Fruit fly (Drosophila melanogaster) whole organism, embryonic: Measurements from ENCODE around the gene rt.
A peak's percentile ranks its signal among the peaks of the same experiment; 100 is the strongest.

Experiments
- CG10979 ChIP-seq: fragments of 200-800 bp; sonication (Bioruptor generic); optimal IDR thresholded peaks from 2 replicates; lab custom pipeline; 2018; ENCODE audit warnings: missing biosample characterization, mild to moderate bottlenecking, missing genetic modification characterization, moderate library complexity
- CG11456 ChIP-seq: fragments of 200-800 bp; sonication (Bioruptor generic); IDR thresholded peaks from 3 replicates; pipeline ENCODE4 v1.3.6; 2022; ENCODE audit warnings: missing biosample characterization, missing genetic modification characterization
- CG13894 ChIP-seq: fragments of 200-800 bp; sonication (Bioruptor generic); optimal IDR thresholded peaks from 3 replicates; lab custom pipeline; 2018; ENCODE audit warnings: missing biosample characterization, mild to moderate bottlenecking, missing genetic modification characterization, moderate library complexity
- CG15269 ChIP-seq: fragments of 200-800 bp; sonication (Bioruptor generic); optimal IDR thresholded peaks from 2 replicates; lab custom pipeline; 2018; ENCODE audit warnings: missing biosample characterization, mild to moderate bottlenecking, missing genetic modification characterization, moderate library complexity
- CG15479 ChIP-seq: fragments of 200-800 bp; sonication (Bioruptor generic); optimal IDR thresholded peaks from 3 replicates; lab custom pipeline; 2019; ENCODE audit warnings: missing biosample characterization, mild to moderate bottlenecking, missing genetic modification characterization, moderate library complexity
- CG15696 ChIP-seq: fragments of 200-800 bp; sonication (Bioruptor generic); optimal IDR thresholded peaks from 2 replicates; lab custom pipeline; 2019; ENCODE audit warnings: missing biosample characterization, mild to moderate bottlenecking, missing genetic modification characterization, moderate library complexity
- CG2129 ChIP-seq: fragments of 200-800 bp; sonication (Bioruptor generic); IDR thresholded peaks from 2 replicates; pipeline ENCODE4 v1.3.6; 2022; ENCODE audit warnings: missing biosample characterization, missing genetic modification characterization; ENCODE audit not compliant: partially characterized antibody
- CG2889 ChIP-seq: fragments of 200-800 bp; sonication (Bioruptor generic); IDR thresholded peaks from 3 replicates; pipeline ENCODE4 v1.3.6; 2022; ENCODE audit warnings: missing biosample characterization, missing genetic modification characterization
- CG31224 ChIP-seq: fragments of 200-800 bp; sonication (Bioruptor generic); IDR thresholded peaks from 2 replicates; pipeline ENCODE4 v1.3.6; 2022; ENCODE audit warnings: missing biosample characterization, missing genetic modification characterization
- CG3163 ChIP-seq: fragments of 200-800 bp; sonication (Bioruptor generic); optimal IDR thresholded peaks from 3 replicates; lab custom pipeline; 2016; ENCODE audit warnings: missing biosample characterization, missing genetic modification characterization
- CG34422 ChIP-seq: fragments of 200-800 bp; sonication (Bioruptor generic); IDR thresholded peaks from 3 replicates; pipeline ENCODE4 v1.3.6; 2022; ENCODE audit warnings: missing biosample characterization, missing genetic modification characterization
- CG6813 ChIP-seq: fragments of 200-800 bp; sonication (Bioruptor generic); optimal IDR thresholded peaks from 2 replicates; lab custom pipeline; 2017; ENCODE audit warnings: missing biosample characterization, missing genetic modification characterization, mild to moderate bottlenecking, moderate library complexity, missing genetic modification reagents
- CG7839 ChIP-seq: fragments of 200-800 bp; sonication (Bioruptor generic); optimal IDR thresholded peaks from 3 replicates; lab custom pipeline; 2018; ENCODE audit warnings: missing biosample characterization, mild to moderate bottlenecking, missing genetic modification characterization, moderate library complexity
- CG8290 ChIP-seq, 3 experiments: fragments of 200-800 bp; sonication (Bioruptor generic); optimal IDR thresholded peaks; 2 replicates each; lab custom pipeline; 2016 to 2019; ENCODE audit warnings: missing biosample characterization in 3 of 3, missing genetic modification characterization in 3 of 3, mild to moderate bottlenecking in 2 of 3, moderate library complexity in 1 of 3
- Deaf1 ChIP-seq: fragments of 200-800 bp; optimal IDR thresholded peaks from 3 replicates; lab custom pipeline; 2019; ENCODE audit warnings: missing biosample characterization, mild to moderate bottlenecking, missing genetic modification characterization, moderate library complexity
- Dfd ChIP-seq, 2 experiments: fragments of >200 bp; optimal IDR thresholded peaks; 2 replicates each; lab custom pipeline; 2017; ENCODE audit warnings: missing biosample characterization in 2 of 2, missing genetic modification characterization in 2 of 2
- Doc3 ChIP-seq: fragments of 200-800 bp; sonication (Bioruptor generic); IDR thresholded peaks from 3 replicates; pipeline ENCODE4 v1.3.6; 2022; ENCODE audit warnings: missing biosample characterization, missing genetic modification characterization; ENCODE audit not compliant: partially characterized antibody
- Drgx ChIP-seq: fragments of 200-800 bp; sonication (Bioruptor generic); IDR thresholded peaks from 2 replicates; pipeline ENCODE4 v1.3.6; 2022; ENCODE audit warnings: missing biosample characterization, missing genetic modification characterization
- Ets65A ChIP-seq: fragments of 200-800 bp; sonication (Bioruptor generic); peaks from one replicate; lab custom pipeline; 2016; ENCODE audit warnings: missing biosample characterization, missing genetic modification characterization
- GATAe ChIP-seq: fragments of 200-800 bp; sonication (Bioruptor generic); conservative IDR thresholded peaks from 2 replicates; pipeline ENCODE4 v1.3.6; 2022; ENCODE audit warnings: missing biosample characterization, missing genetic modification characterization
- HLH4C ChIP-seq: fragments of 200-800 bp; sonication (Bioruptor generic); IDR thresholded peaks from 3 replicates; pipeline ENCODE4 v1.3.6; 2022; ENCODE audit warnings: missing biosample characterization, missing genetic modification characterization; ENCODE audit not compliant: partially characterized antibody
- Meics ChIP-seq: fragments of 200-800 bp; sonication (Bioruptor generic); optimal IDR thresholded peaks from 2 replicates; lab custom pipeline; 2017; ENCODE audit warnings: missing biosample characterization, mild to moderate bottlenecking, missing genetic modification characterization
- NK7.1 ChIP-seq: fragments of 200-800 bp; sonication (Bioruptor generic); optimal IDR thresholded peaks from 3 replicates; lab custom pipeline; 2016; ENCODE audit warnings: missing biosample characterization, missing genetic modification characterization
- Oli ChIP-seq: fragments of 200-800 bp; sonication (Bioruptor generic); optimal IDR thresholded peaks from 2 replicates; lab custom pipeline; 2018; ENCODE audit warnings: missing biosample characterization, mild to moderate bottlenecking, missing genetic modification characterization, moderate library complexity
- Six4 ChIP-seq: fragments of 200-800 bp; sonication (Bioruptor generic); optimal IDR thresholded peaks from 2 replicates; lab custom pipeline; 2016; ENCODE audit warnings: missing biosample characterization, missing genetic modification characterization
- Sry-δ ChIP-seq: fragments of 200-800 bp; sonication (Bioruptor generic); optimal IDR thresholded peaks from 2 replicates; lab custom pipeline; 2016; ENCODE audit warnings: missing biosample characterization, missing genetic modification characterization
- Trl ChIP-seq, 3 experiments: fragments of >200 bp in 2 of 3; fragments of 200-800 bp in 1 of 3; sonication (Bioruptor generic) in 1 of 3; optimal IDR thresholded peaks; 2 replicates in 1 of 3; 3 replicates in 2 of 3; lab custom pipeline; 2016 to 2017; ENCODE audit warnings: missing biosample characterization in 1 of 3, missing genetic modification characterization in 1 of 3
- abd-A ChIP-seq: fragments of 200-800 bp; sonication (Bioruptor generic); optimal IDR thresholded peaks from 3 replicates; lab custom pipeline; 2019; ENCODE audit warnings: missing biosample characterization, mild to moderate bottlenecking, missing genetic modification characterization, moderate library complexity
- bbx ChIP-seq: fragments of 200-800 bp; sonication (Bioruptor generic); IDR thresholded peaks from 2 replicates; pipeline ENCODE4 v1.3.6; 2022; ENCODE audit warnings: missing biosample characterization, missing genetic modification characterization; ENCODE audit not compliant: partially characterized antibody
- cg ChIP-seq: fragments of 200-800 bp; sonication (Bioruptor generic); optimal IDR thresholded peaks from 3 replicates; lab custom pipeline; 2019; ENCODE audit warnings: missing biosample characterization, mild to moderate bottlenecking, missing genetic modification characterization, moderate library complexity
- chinmo ChIP-seq: fragments of 200-800 bp; sonication (Bioruptor generic); IDR thresholded peaks from 4 replicates; pipeline ENCODE4 v1.3.6; 2022; ENCODE audit warnings: missing biosample characterization, missing genetic modification characterization; ENCODE audit not compliant: partially characterized antibody
- crol ChIP-seq: fragments of 200-800 bp; sonication (Bioruptor generic); IDR thresholded peaks from 2 replicates; pipeline ENCODE4 v1.3.6; 2022; ENCODE audit warnings: missing biosample characterization, missing genetic modification characterization
- exex ChIP-seq: fragments of 200-800 bp; sonication (Bioruptor generic); optimal IDR thresholded peaks from 4 replicates; lab custom pipeline; 2018; ENCODE audit warnings: missing biosample characterization, mild to moderate bottlenecking, missing genetic modification characterization, moderate library complexity
- hb ChIP-seq: fragments of 200-800 bp; sonication (Bioruptor generic); IDR thresholded peaks from 3 replicates; pipeline ENCODE4 v1.3.6; 2022; ENCODE audit warnings: missing biosample characterization, missing genetic modification characterization; ENCODE audit not compliant: partially characterized antibody
- her ChIP-seq: fragments of 200-800 bp; sonication (Bioruptor generic); optimal IDR thresholded peaks from 2 replicates; lab custom pipeline; 2016; ENCODE audit warnings: missing biosample characterization, missing genetic modification characterization
- lab ChIP-seq: fragments of 200-800 bp; sonication (Bioruptor generic); optimal IDR thresholded peaks from 3 replicates; lab custom pipeline; 2017; ENCODE audit warnings: missing biosample characterization, missing genetic modification characterization, mild to moderate bottlenecking, moderate library complexity, missing genetic modification reagents
- ranshi ChIP-seq: fragments of 200-800 bp; sonication (Bioruptor generic); IDR thresholded peaks from 2 replicates; pipeline ENCODE4 v1.3.6; 2022; ENCODE audit warnings: missing biosample characterization, missing genetic modification characterization
- sens ChIP-seq: fragments of 200-800 bp; sonication (Bioruptor generic); peaks from one replicate; lab custom pipeline; 2016; ENCODE audit warnings: missing biosample characterization, missing genetic modification characterization
- tll ChIP-seq, 2 experiments: fragments of 200-800 bp in 1 of 2; fragments of >200 bp in 1 of 2; sonication (Bioruptor generic) in 1 of 2; optimal IDR thresholded peaks; 2 replicates each; lab custom pipeline; 2017 to 2019; ENCODE audit warnings: missing biosample characterization in 2 of 2, missing genetic modification characterization in 2 of 2, mild to moderate bottlenecking in 1 of 2, moderate library complexity in 1 of 2
- toy ChIP-seq: fragments of 200-800 bp; sonication (Bioruptor generic); IDR thresholded peaks from 2 replicates; pipeline ENCODE4 v1.3.6; 2022; ENCODE audit warnings: missing biosample characterization, missing genetic modification characterization

Gene rt

DNA sequence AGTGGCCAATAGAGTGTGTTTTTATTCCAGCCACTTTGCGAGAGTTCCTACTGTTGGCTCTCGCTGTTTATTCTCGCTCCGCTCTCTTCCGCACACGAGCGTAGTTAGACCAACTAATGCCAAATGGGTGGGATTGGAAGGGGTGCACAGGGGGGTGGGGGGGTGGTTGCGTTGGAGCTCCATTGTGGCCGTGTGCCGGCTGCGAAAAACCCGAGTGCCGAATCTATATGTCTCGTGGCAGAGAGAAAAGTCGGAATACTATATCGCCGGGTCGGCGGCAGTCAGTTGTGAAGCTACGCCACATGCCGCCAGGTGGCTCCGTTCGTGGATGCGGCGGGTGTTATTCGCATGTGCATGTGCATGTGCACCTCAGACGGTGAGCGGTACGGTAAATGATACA is 13.6 kb upstream of the rt start (continued):
- TF ChIP-seq lab (GFP tag; lab: Kevin White, UChicago) (no peak), CG13894 (tag; lab: Kevin White, UChicago) (peak; percentile 84), Doc3 (GFP tag; lab: Robert Waterston, UW) (no peak), Dfd (GFP tag; optimal IDR thresholded peaks at IDR 0.05; lab: Kevin White, UChicago) (no peak), CG11456 (GFP tag; lab: Robert Waterston, UW) (0 out of 3 replicates have a peak, but pooled peaks have one; percentile 47), HLH4C (GFP tag; lab: Robert Waterston, UW) (no peak), Drgx (0 out of 2 replicates have a peak, but pooled peaks have one; percentile 11), Oli (tag; lab: Kevin White, UChicago) (no peak), CG15479 (no peak), CG15696 (no peak), Six4 (GFP tag; lab: Kevin White, UChicago) (no peak), toy (GFP tag; lab: Robert Waterston, UW) (no peak), CG6813 (GFP tag; lab: Kevin White, UChicago) (no peak), exex (tag; lab: Kevin White, UChicago) (no peak)

DNA sequence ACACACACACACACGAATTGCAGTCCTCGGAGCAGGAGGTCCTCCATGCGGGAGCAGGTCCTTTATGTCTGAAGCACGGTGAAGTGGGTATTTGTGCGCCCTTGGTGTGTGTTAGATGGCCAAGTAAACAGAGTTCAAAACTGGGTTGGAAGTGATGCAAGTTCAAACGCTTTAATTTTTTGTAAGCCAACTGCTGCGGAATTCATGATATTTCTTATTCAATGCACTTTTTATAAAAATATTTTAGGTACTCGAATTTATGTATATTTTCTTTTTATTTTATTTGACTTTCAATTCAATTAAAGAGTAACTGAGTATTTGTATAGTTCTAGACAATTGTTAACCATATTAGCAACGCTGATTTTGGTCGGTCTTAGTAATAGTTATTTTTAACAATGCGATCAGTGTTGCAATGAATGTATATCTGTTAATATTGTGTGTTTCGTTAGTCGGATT is 12.4 kb upstream of the rt start, which contains the start of the genes CG14137 and CG46394:
CG14137 (minus strand) TSS at position 101 of the 456 bp plus-strand sequence.
CG46394 (plus strand) TSS at position 406 of the 456 bp plus-strand sequence.
- TF ChIP-seq CG10979 (tag; lab: Kevin White, UChicago) (no peak), NK7.1 (GFP tag; lab: Kevin White, UChicago) (no peak), GATAe (GFP tag; lab: Robert Waterston, UW) (no peak), CG2889 (GFP tag; lab: Robert Waterston, UW) (0 out of 3 replicates have a peak, but pooled peaks have one; percentile 3)

DNA sequence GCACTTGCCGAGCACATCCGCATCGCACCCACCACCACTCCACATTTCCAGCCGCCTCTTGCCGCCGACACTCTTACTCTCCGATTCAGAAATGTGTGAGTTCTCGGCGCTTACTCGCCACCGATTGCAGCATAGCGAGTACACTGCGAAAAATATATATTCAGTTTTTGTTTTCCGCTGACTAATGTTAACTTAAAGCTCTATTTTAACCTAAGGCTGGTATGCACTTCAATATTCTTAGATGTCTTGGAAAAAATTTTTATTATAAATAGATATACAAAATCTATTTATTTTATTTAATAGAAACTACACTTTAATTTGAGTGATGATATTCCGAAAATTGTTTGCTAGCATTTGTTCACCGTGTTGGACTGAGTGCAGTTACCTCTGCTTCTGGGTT is 11.7 kb upstream of the rt start:
- no peak for TF ChIP-seq Sry-δ (GFP tag; lab: Kevin White, UChicago)
- TF ChIP-seq CG31224 (GFP tag; lab: Robert Waterston, UW): no peak
- no peak for TF ChIP-seq chinmo
- no peak for TF ChIP-seq CG7839 (tag; lab: Kevin White, UChicago)
- TF ChIP-seq her (GFP tag; lab: Kevin White, UChicago): no peak
- no peak for TF ChIP-seq CG15269 (tag; lab: Kevin White, UChicago)
- no peak for TF ChIP-seq CG2129 (GFP tag; lab: Robert Waterston, UW)
- no peak for TF ChIP-seq ranshi

DNA sequence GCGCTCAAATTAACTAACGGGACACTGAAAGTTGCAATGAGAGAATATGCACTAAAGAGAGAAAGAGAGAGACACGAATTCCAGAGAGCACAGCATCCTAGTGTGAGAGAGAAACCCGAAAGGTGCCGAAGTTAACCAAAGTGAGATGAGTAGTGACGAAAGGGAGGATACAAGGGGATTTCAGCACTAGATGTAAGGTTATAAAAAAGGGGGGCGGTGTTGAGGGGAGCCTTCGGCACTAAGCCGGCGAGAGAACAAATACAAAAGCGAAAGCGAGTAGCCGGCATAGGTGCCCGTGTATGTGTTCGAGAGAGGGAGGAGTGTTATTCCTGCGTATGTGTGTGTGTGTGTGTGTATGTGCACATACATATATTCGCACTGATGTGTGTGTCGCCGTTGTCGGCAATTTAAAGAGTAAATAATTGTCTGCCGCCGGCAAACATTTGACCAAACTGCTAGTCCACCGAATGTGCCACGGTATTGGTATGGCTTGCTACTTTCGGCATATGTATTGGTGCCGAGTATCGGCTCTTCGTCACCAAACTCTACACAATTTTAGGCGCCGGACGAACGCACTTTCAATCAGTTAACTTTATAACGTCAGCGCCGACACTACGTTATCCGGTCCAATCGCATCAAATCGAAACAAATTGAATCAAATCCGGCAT is 9.1 kb upstream of the rt start, which contains the start of gene CG7368:
CG7368 (plus strand) TSS at position 618 of the 668 bp plus-strand sequence.
- TF ChIP-seq Trl (optimal IDR thresholded peaks at IDR 0.05; lab: Kevin White, UChicago) (peak; percentile 36 to 71), Trl (GFP tag; optimal IDR thresholded peaks at IDR 0.05; lab: Kevin White, UChicago) (no peak), CG8290 (GFP tag; optimal IDR thresholded peaks at IDR 0.05; lab: Kevin White, UChicago) (no peak), CG8290 (tag; optimal IDR thresholded peaks at IDR 0.05; lab: Kevin White, UChicago) (no peak), Meics (GFP tag; lab: Kevin White, UChicago) (peak; percentile 79), chinmo (peak; percentile 58; the same call in 1 of the 4 replicates), abd-A (tag; lab: Kevin White, UChicago) (peak; percentile 47), cg (GFP tag; lab: Kevin White, UChicago) (peak; percentile 30), CG3163 (GFP tag; lab: Kevin White, UChicago) (peak; percentile 19), tll (GFP tag; optimal IDR thresholded peaks at IDR 0.05; lab: Kevin White, UChicago) (no peak), Ets65A (GFP tag; lab: Kevin White, UChicago) (peak; percentile 43), hb (GFP tag; lab: Robert Waterston, UW) (peak; percentile 34; the same call in 1 of the 3 replicates), CG34422 (GFP tag; lab: Robert Waterston, UW) (peak; percentile 41; the same call in 1 of the 3 replicates), Deaf1 (tag; lab: Kevin White, UChicago) (peak; percentile 96), crol (GFP tag; lab: Robert Waterston, UW) (peak; percentile 83), CG15479 (no peak), sens (GFP tag; lab: Kevin White, UChicago) (peak; percentile 24), bbx (GFP tag; lab: Robert Waterston, UW) (no peak)
- TF ChIP-seq, all 482 proteins: peak for 12
